Worm (Caenorhabditis elegans): Measurements from ENCODE around the gene rpoa-49.
A peak's percentile ranks its signal among the peaks of the same experiment; 100 is the strongest.

Gene rpoa-49

ce11 chrII:23739-24138, 21.1 kb upstream of the rpoa-49 start:
- TF ChIP-seq ama-1 (optimal IDR thresholded peaks at IDR 0.05) (no peak), mec-3 (tag; optimal IDR thresholded peaks at IDR 0.05; ENCODE audit: borderline replicate concordance) (peak; percentile 37), npax-4 (tag; optimal IDR thresholded peaks at IDR 0.05) (no peak)

- TF ChIP-seq ceh-31 (tag; optimal IDR thresholded peaks at IDR 0.05) (peak; percentile 21), sox-4 (tag; optimal IDR thresholded peaks at IDR 0.05) (no peak), ceh-30 (tag; optimal IDR thresholded peaks at IDR 0.05) (peak; percentile 68), pros-1 (tag; optimal IDR thresholded peaks at IDR 0.05) (no peak), nhr-11 (tag; optimal IDR thresholded peaks at IDR 0.05) (no peak), ceh-9 (tag; optimal IDR thresholded peaks at IDR 0.05) (no peak), ceh-18 (tag; optimal IDR thresholded peaks at IDR 0.05) (peak; percentile 8), tbx-2 (tag; optimal IDR thresholded peaks at IDR 0.05) (peak; percentile 25), sox-2 (GFP tag; IDR thresholded peaks at IDR 0.05) (no peak), rnt-1 (tag; optimal IDR thresholded peaks at IDR 0.05) (peak; percentile 53), nfya-1 (tag; optimal IDR thresholded peaks at IDR 0.05) (peak; percentile 54), nhr-232 (tag; optimal IDR thresholded peaks at IDR 0.05) (no peak), ceh-22 (tag; optimal IDR thresholded peaks at IDR 0.05) (no peak), ceh-48 (tag; optimal IDR thresholded peaks at IDR 0.05) (peak; percentile 29), tbx-7 (tag; optimal IDR thresholded peaks at IDR 0.05) (no peak), elt-4 (tag; optimal IDR thresholded peaks at IDR 0.05) (no peak), ama-1 (optimal IDR thresholded peaks at IDR 0.05) (no peak), zip-5 (tag; optimal IDR thresholded peaks at IDR 0.05) (no peak), fax-1 (tag; optimal IDR thresholded peaks at IDR 0.05) (no peak), fkh-6 (tag; optimal IDR thresholded peaks at IDR 0.05) (no peak)
Measured at ce11 chrII:24559-24998, 20.3 kb upstream of the rpoa-49 start, which contains the start of gene enee-1. Gene enee-1, plus strand, starts transcription at chrII:24666.

- no peak for TF ChIP-seq T23F11.4 (GFP tag; optimal IDR thresholded peaks at IDR 0.05)
- TF ChIP-seq odd-2 (tag; optimal IDR thresholded peaks at IDR 0.05) = no peak
- TF ChIP-seq nhr-232 (tag; optimal IDR thresholded peaks at IDR 0.05) = no peak
- TF ChIP-seq hlh-13 (GFP tag; optimal IDR thresholded peaks at IDR 0.05) = no peak
- TF ChIP-seq eyg-1 (tag; optimal IDR thresholded peaks at IDR 0.05) = no peak
- no peak for TF ChIP-seq pax-1 (tag; optimal IDR thresholded peaks at IDR 0.05)
- TF ChIP-seq ceh-48 (tag; optimal IDR thresholded peaks at IDR 0.05) = no peak
- TF ChIP-seq K02D7.2 (tag; optimal IDR thresholded peaks at IDR 0.05) = no peak
- TF ChIP-seq unc-42 (tag; optimal IDR thresholded peaks at IDR 0.05) = no peak
- no peak for TF ChIP-seq C08G9.2 (tag; optimal IDR thresholded peaks at IDR 0.05)
- TF ChIP-seq zip-5 (tag; optimal IDR thresholded peaks at IDR 0.05) = no peak
- TF ChIP-seq ceh-9 (tag; optimal IDR thresholded peaks at IDR 0.05) = no peak
- TF ChIP-seq unc-3 (GFP tag; conservative IDR thresholded peaks at IDR 0.05) = no peak
- no peak for TF ChIP-seq unc-3 (tag; optimal IDR thresholded peaks at IDR 0.05)
- no peak for TF ChIP-seq pros-1 (tag; optimal IDR thresholded peaks at IDR 0.05)
- no peak for TF ChIP-seq pha-2 (tag; optimal IDR thresholded peaks at IDR 0.05)
- no peak for TF ChIP-seq ceh-31 (tag; optimal IDR thresholded peaks at IDR 0.05)
- no peak for TF ChIP-seq ceh-2 (tag; optimal IDR thresholded peaks at IDR 0.05)
Measured at ce11 chrII:28283-28682, 16.6 kb upstream of the rpoa-49 start, which contains the start of gene F23F1.4. Gene F23F1.4, minus strand, starts transcription at chrII:28423.

- TF ChIP-seq ceh-9 (tag; optimal IDR thresholded peaks at IDR 0.05) (no peak), sox-2 (GFP tag; IDR thresholded peaks at IDR 0.05) (no peak), ceh-19 (GFP tag; optimal IDR thresholded peaks at IDR 0.05) (no peak), nfya-1 (tag; optimal IDR thresholded peaks at IDR 0.05) (no peak), nhr-232 (tag; optimal IDR thresholded peaks at IDR 0.05) (no peak), lim-6 (tag; optimal IDR thresholded peaks at IDR 0.05) (no peak), pha-2 (tag; optimal IDR thresholded peaks at IDR 0.05) (no peak), hlh-6 (tag; optimal IDR thresholded peaks at IDR 0.05) (no peak), sdc-2 (tag; optimal IDR thresholded peaks at IDR 0.05) (no peak), K02D7.2 (tag; optimal IDR thresholded peaks at IDR 0.05) (no peak), mec-3 (tag; optimal IDR thresholded peaks at IDR 0.05; ENCODE audit: borderline replicate concordance) (no peak), tbx-7 (tag; optimal IDR thresholded peaks at IDR 0.05) (no peak), K09A11.1 (tag; optimal IDR thresholded peaks at IDR 0.05; ENCODE audit: insufficient read depth) (no peak)
Measured at ce11 chrII:29578-29977, 15.3 kb upstream of the rpoa-49 start.
